Worm (Caenorhabditis elegans) whole organism, L2 larva: ENCODE measurements around the gene nkat-1.

Experiments used
- F13H6.1 ChIP-seq: sonication (generic microtip); optimal IDR thresholded peaks from 2 replicates; lab custom pipeline; 2016; ENCODE audit warnings: missing genetic modification characterization, missing compliant biosample characterization
- R02D3.7 ChIP-seq: fragments of 150-350 bp; optimal IDR thresholded peaks from 2 replicates; lab custom pipeline; 2014; ENCODE audit warnings: missing biosample characterization, missing genetic modification characterization
- Y55F3AM.14 ChIP-seq: fragments of 200-800 bp; sonication (Bioruptor generic); optimal IDR thresholded peaks from 2 replicates; lab custom pipeline; 2018; ENCODE audit warnings: mild to moderate bottlenecking, missing genetic modification characterization, missing compliant biosample characterization
- ZK546.5 ChIP-seq: sonication (generic microtip); optimal IDR thresholded peaks from 2 replicates; lab custom pipeline; 2017; ENCODE audit warnings: missing biosample characterization, missing genetic modification characterization
- alr-1 ChIP-seq: fragments of 150-350 bp; optimal IDR thresholded peaks from 2 replicates; lab custom pipeline; 2014; ENCODE audit warnings: missing biosample characterization, missing genetic modification characterization
- aly-2 ChIP-seq: fragments of 150-350 bp; optimal IDR thresholded peaks from 2 replicates; lab custom pipeline; 2014; ENCODE audit warnings: missing biosample characterization, missing genetic modification characterization
- ama-1 ChIP-seq: fragments of 150-350 bp; optimal IDR thresholded peaks from 2 replicates; lab custom pipeline; 2018; ENCODE audit warnings: inconsistent platforms
- blmp-1 ChIP-seq: sonication (generic microtip); optimal IDR thresholded peaks from 2 replicates; lab custom pipeline; 2017; ENCODE audit warnings: missing genetic modification characterization, mild to moderate bottlenecking, missing compliant biosample characterization, antibody characterized with exemption, moderate library complexity; ENCODE audit not compliant: insufficient read depth
- ceh-16 ChIP-seq: fragments of 150-350 bp; optimal IDR thresholded peaks from 2 replicates; lab custom pipeline; 2014; ENCODE audit warnings: missing biosample characterization, missing genetic modification characterization
- ceh-82 ChIP-seq: fragments of 150-350 bp; optimal IDR thresholded peaks from 2 replicates; lab custom pipeline; 2014; ENCODE audit warnings: missing biosample characterization, missing genetic modification characterization
- crh-2 ChIP-seq: sonication (generic microtip); optimal IDR thresholded peaks from 2 replicates; lab custom pipeline; 2017; ENCODE audit warnings: missing biosample characterization, missing genetic modification characterization
- dmd-4 ChIP-seq: sonication (generic microtip); optimal IDR thresholded peaks from 2 replicates; lab custom pipeline; 2017; ENCODE audit warnings: missing biosample characterization, missing genetic modification characterization
- egl-27 ChIP-seq: sonication (generic microtip); optimal IDR thresholded peaks from 3 replicates; lab custom pipeline; 2017; ENCODE audit warnings: missing biosample characterization, missing genetic modification reagents, missing genetic modification characterization
- elt-1 ChIP-seq: fragments of 150-350 bp; optimal IDR thresholded peaks from 2 replicates; lab custom pipeline; 2014; ENCODE audit warnings: missing biosample characterization, missing genetic modification characterization
- elt-3 ChIP-seq: sonication (generic microtip); optimal IDR thresholded peaks from 2 replicates; lab custom pipeline; 2017; ENCODE audit warnings: missing biosample characterization, missing genetic modification characterization
- fos-1 ChIP-seq: fragments of 150-350 bp; optimal IDR thresholded peaks from 2 replicates; lab custom pipeline; 2014; ENCODE audit warnings: missing biosample characterization, missing genetic modification characterization
- gmeb-1 ChIP-seq: fragments of 150-350 bp; optimal IDR thresholded peaks from 2 replicates; lab custom pipeline; 2014; ENCODE audit warnings: missing biosample characterization, missing genetic modification characterization
- lin-11 ChIP-seq: fragments of 150-350 bp; sonication (generic microtip); optimal IDR thresholded peaks from 2 replicates; lab custom pipeline; 2014; ENCODE audit warnings: missing biosample characterization, missing genetic modification characterization, inconsistent platforms, mixed read lengths
- lin-13 ChIP-seq: fragments of 150-350 bp; optimal IDR thresholded peaks from 2 replicates; lab custom pipeline; 2014; ENCODE audit warnings: missing biosample characterization, missing genetic modification reagents, missing genetic modification characterization
- lin-39 ChIP-seq: fragments of 150-350 bp; optimal IDR thresholded peaks from 2 replicates; lab custom pipeline; 2014; ENCODE audit warnings: missing biosample characterization, missing genetic modification reagents, missing genetic modification characterization
- lsy-2 ChIP-seq, 2 experiments: fragments of 150-350 bp in 1 of 2; sonication (generic microtip) in 1 of 2; optimal IDR thresholded peaks; 2 replicates each; lab custom pipeline; 2014 to 2017; ENCODE audit warnings: missing biosample characterization in 2 of 2, missing genetic modification characterization in 2 of 2
- mab-5 ChIP-seq: fragments of 150-350 bp; optimal IDR thresholded peaks from 2 replicates; lab custom pipeline; 2014; ENCODE audit warnings: missing biosample characterization, missing genetic modification characterization
- mbf-1 ChIP-seq: sonication (generic microtip); optimal IDR thresholded peaks from 2 replicates; lab custom pipeline; 2017; ENCODE audit warnings: missing biosample characterization, missing genetic modification characterization
- mdl-1 ChIP-seq, 2 experiments: fragments of 150-350 bp in 1 of 2; sonication (generic microtip) in 1 of 2; optimal IDR thresholded peaks; 2 replicates each; lab custom pipeline; 2017; ENCODE audit warnings: missing biosample characterization in 2 of 2, missing genetic modification characterization in 2 of 2
- nhr-10 ChIP-seq: sonication (generic microtip); optimal IDR thresholded peaks from 2 replicates; lab custom pipeline; 2017; ENCODE audit warnings: missing biosample characterization, missing genetic modification characterization
- nhr-11 ChIP-seq: fragments of 150-350 bp; optimal IDR thresholded peaks from 2 replicates; lab custom pipeline; 2014; ENCODE audit warnings: missing biosample characterization, missing genetic modification characterization
- nhr-12 ChIP-seq: fragments of 150-350 bp; optimal IDR thresholded peaks from 2 replicates; lab custom pipeline; 2014; ENCODE audit warnings: missing biosample characterization, missing genetic modification characterization
- nhr-129 ChIP-seq: fragments of 150-350 bp; optimal IDR thresholded peaks from 2 replicates; lab custom pipeline; 2014; ENCODE audit warnings: missing biosample characterization, missing genetic modification characterization
- nhr-21 ChIP-seq: fragments of 150-350 bp; optimal IDR thresholded peaks from 2 replicates; lab custom pipeline; 2014; ENCODE audit warnings: missing biosample characterization, missing genetic modification characterization
- nhr-23 ChIP-seq: fragments of 150-350 bp; optimal IDR thresholded peaks from 2 replicates; lab custom pipeline; 2014; ENCODE audit warnings: missing biosample characterization, missing genetic modification reagents, missing genetic modification characterization
- nhr-237 ChIP-seq: fragments of 150-350 bp; optimal IDR thresholded peaks from 2 replicates; lab custom pipeline; 2014; ENCODE audit warnings: missing biosample characterization, missing genetic modification characterization
- nhr-25 ChIP-seq: fragments of 150-350 bp; sonication (generic microtip); optimal IDR thresholded peaks from 3 replicates; lab custom pipeline; 2014; ENCODE audit warnings: missing biosample characterization, missing genetic modification characterization
- nhr-6 ChIP-seq: fragments of 150-350 bp; optimal IDR thresholded peaks from 2 replicates; lab custom pipeline; 2014; ENCODE audit warnings: missing biosample characterization, missing genetic modification characterization
- nhr-77 ChIP-seq: fragments of 150-350 bp; optimal IDR thresholded peaks from 2 replicates; lab custom pipeline; 2014; ENCODE audit warnings: missing biosample characterization, missing genetic modification characterization
- peb-1 ChIP-seq: fragments of 150-350 bp; optimal IDR thresholded peaks from 2 replicates; lab custom pipeline; 2014; ENCODE audit warnings: missing biosample characterization, missing genetic modification characterization
- sem-4 ChIP-seq: fragments of 150-350 bp; optimal IDR thresholded peaks from 2 replicates; lab custom pipeline; 2014; ENCODE audit warnings: missing biosample characterization, missing genetic modification reagents, missing genetic modification characterization
- skn-1 ChIP-seq: sonication (generic microtip); optimal IDR thresholded peaks from 2 replicates; lab custom pipeline; 2017; ENCODE audit warnings: missing biosample characterization, missing genetic modification characterization
- sma-3 ChIP-seq: sonication (generic microtip); optimal IDR thresholded peaks from 2 replicates; lab custom pipeline; 2016; ENCODE audit warnings: missing genetic modification reagents, missing genetic modification characterization, missing compliant biosample characterization
- sma-9 ChIP-seq, 2 experiments: fragments of 150-350 bp in 1 of 2; sonication (generic microtip) in 1 of 2; optimal IDR thresholded peaks; 2 replicates each; lab custom pipeline; 2014 to 2016; ENCODE audit warnings: missing genetic modification characterization in 2 of 2, mild to moderate bottlenecking in 1 of 2, missing biosample characterization in 1 of 2, missing compliant biosample characterization in 1 of 2, missing genetic modification reagents in 1 of 2, moderate library complexity in 1 of 2
- snpc-4 ChIP-seq: fragments of 150-350 bp; optimal IDR thresholded peaks from 2 replicates; lab custom pipeline; 2014; ENCODE audit warnings: missing biosample characterization, missing genetic modification characterization
- unc-39 ChIP-seq: fragments of 150-350 bp; optimal IDR thresholded peaks from 2 replicates; lab custom pipeline; 2014; ENCODE audit warnings: missing biosample characterization, missing genetic modification characterization
- unc-55 ChIP-seq: fragments of 150-350 bp; sonication (generic microtip); optimal IDR thresholded peaks from 3 replicates; lab custom pipeline; 2014; ENCODE audit warnings: missing biosample characterization, missing genetic modification reagents, missing genetic modification characterization
- unc-62 ChIP-seq: fragments of 150-350 bp; optimal IDR thresholded peaks from 2 replicates; lab custom pipeline; 2014; ENCODE audit warnings: missing biosample characterization, missing genetic modification reagents, missing genetic modification characterization
- zag-1 ChIP-seq: fragments of 150-350 bp; optimal IDR thresholded peaks from 2 replicates; lab custom pipeline; 2014; ENCODE audit warnings: missing biosample characterization, missing genetic modification characterization
- ztf-1 ChIP-seq: fragments of 200-800 bp; sonication (Bioruptor generic); conservative IDR thresholded peaks from 2 replicates; pipeline ENCODE4 v1.3.6; 2022; ENCODE audit warnings: missing genetic modification characterization, missing compliant biosample characterization
- ztf-4 ChIP-seq: fragments of 150-350 bp; optimal IDR thresholded peaks from 2 replicates; lab custom pipeline; 2014; ENCODE audit warnings: missing biosample characterization, missing genetic modification characterization

Gene nkat-1

DNA sequence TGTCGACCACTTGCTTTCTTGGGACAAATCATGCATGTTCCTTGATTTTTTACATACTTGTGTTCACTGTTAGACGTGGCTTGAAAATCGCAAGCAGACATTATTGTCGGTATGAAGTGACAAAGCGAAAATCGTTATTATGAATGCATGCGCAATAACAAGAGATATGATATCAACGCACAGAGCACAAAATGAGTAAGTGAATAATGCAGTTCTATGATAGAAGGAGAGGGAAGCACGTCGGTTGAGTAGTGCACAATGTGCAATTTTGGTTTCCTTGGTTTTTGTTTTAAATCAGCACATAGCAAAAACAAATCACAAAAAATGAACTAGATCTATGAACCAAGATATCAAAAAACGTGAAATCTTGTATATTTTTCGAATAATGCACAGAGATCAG is 26.6 kb downstream of the nkat-1 start, which contains the start of gene nhr-281:
Gene nhr-281, minus strand, starts transcription at position 101 of the 400 bp plus-strand sequence.
- no peak for TF ChIP-seq lsy-2 (tag; optimal IDR thresholded peaks at IDR 0.05; lab: Kevin White, UChicago)
- TF ChIP-seq nhr-237 (tag; lab: Kevin White, UChicago): no peak
- no peak for TF ChIP-seq sem-4 (tag; lab: Kevin White, UChicago)
- TF ChIP-seq nhr-25 (tag; lab: Kevin White, UChicago): no peak
- TF ChIP-seq ceh-82 (tag; lab: Kevin White, UChicago): no peak
- no peak for TF ChIP-seq snpc-4 (tag; lab: Kevin White, UChicago)
- TF ChIP-seq egl-27: no peak

DNA sequence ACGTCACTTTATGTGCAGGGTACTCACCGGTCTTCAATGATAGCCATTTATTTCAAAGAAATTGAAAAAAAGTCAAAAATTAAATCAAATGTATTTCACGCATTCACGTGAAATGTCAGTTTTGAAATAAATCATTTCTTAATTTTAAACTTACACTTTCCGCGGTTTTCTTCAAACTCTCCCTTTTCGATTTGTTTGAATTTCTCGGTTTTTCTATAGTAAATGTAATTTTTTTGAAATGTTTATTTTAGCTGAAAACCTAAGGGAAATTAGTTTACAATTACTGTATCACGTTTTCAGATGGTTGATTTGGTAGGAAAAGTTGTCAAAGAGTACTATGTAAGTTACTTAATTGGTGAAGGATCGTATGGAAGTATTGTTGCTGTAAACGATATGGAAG is 31.7 kb downstream of the nkat-1 start, which contains the start of gene F16B12.7:
Gene F16B12.7, plus strand, starts transcription at position 301 of the 400 bp plus-strand sequence.
- no peak for TF ChIP-seq unc-55

DNA sequence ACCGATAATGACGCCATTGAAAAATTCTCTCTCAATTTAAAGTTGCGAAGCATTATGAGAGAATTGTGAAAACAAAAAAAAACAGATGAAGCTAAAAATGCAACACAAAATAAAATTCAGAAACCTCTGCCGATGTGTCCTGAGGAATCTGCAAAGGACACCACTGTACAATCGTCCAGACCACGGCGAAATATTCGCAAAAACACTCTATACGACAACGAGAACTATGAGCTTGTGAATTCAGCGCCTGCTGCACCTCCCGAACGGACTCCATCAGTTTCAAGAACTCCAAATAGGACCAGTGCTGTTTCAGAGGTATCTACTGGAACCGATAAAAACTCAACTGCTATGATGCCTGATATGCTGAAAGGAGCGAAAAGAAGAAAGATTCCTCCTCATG is 37.5 kb downstream of the nkat-1 start:
- TF ChIP-seq unc-62 (GFP tag; lab: Kevin White, UChicago) (no peak), fos-1 (tag; lab: Kevin White, UChicago) (no peak), elt-1 (no peak), nhr-237 (tag; lab: Kevin White, UChicago) (no peak), ceh-82 (tag; lab: Kevin White, UChicago) (no peak), lsy-2 (tag; optimal IDR thresholded peaks at IDR 0.05; lab: Kevin White, UChicago) (no peak), mab-5 (tag; lab: Kevin White, UChicago) (no peak)

DNA sequence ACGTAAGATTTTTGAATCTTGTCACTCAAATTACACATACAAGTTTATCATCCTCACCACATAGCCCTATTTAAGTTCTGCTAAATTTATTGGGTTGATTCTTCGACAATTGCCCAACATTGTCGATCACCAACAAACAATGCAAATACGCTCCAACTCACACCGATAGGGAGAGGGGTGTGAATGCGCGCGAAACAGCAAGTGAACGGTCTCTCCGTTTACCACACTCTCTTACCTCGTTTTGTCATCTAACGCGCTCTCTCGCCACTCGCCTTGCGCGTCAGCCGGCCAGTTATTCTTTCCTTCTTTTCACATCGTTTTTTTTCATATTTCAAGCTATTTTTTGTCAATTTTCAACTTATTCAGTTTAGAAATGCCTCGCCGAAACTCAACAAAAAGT is 38.0 kb downstream of the nkat-1 start, which contains the start of gene F16B12.6:
Gene F16B12.6, plus strand, starts transcription at position 331 of the 400 bp plus-strand sequence.
- TF ChIP-seq mdl-1 (tag; optimal IDR thresholded peaks at IDR 0.05; lab: Kevin White, UChicago) (no peak), ceh-82 (tag; lab: Kevin White, UChicago) (no peak), nhr-10 (tag; lab: Kevin White, UChicago) (peak; percentile 31), sem-4 (tag; lab: Kevin White, UChicago) (peak; percentile 61), sma-9 (GFP tag; optimal IDR thresholded peaks at IDR 0.05; lab: Kevin White, UChicago) (peak; percentile 56), sma-9 (tag; optimal IDR thresholded peaks at IDR 0.05; lab: Kevin White, UChicago) (no peak), F13H6.1 (tag; lab: Kevin White, UChicago) (peak; percentile 70), snpc-4 (tag; lab: Kevin White, UChicago) (peak; percentile 14), skn-1 (tag; lab: Kevin White, UChicago) (no peak), nhr-25 (tag; lab: Kevin White, UChicago) (peak; percentile 73), nhr-12 (no peak), mbf-1 (tag; lab: Kevin White, UChicago) (no peak), zag-1 (tag; lab: Kevin White, UChicago) (no peak), Y55F3AM.14 (no peak), nhr-21 (tag; lab: Kevin White, UChicago) (peak; percentile 71), blmp-1 (tag; lab: Kevin White, UChicago) (no peak), elt-1 (no peak), nhr-129 (tag; lab: Kevin White, UChicago) (peak; percentile 86), lin-39 (no peak), nhr-237 (tag; lab: Kevin White, UChicago) (no peak), sma-3 (GFP tag; lab: Kevin White, UChicago) (peak; percentile 67), lin-11 (peak; percentile 80), elt-3 (tag; lab: Kevin White, UChicago) (no peak), peb-1 (tag; lab: Kevin White, UChicago) (no peak), ceh-16 (no peak), mab-5 (tag; lab: Kevin White, UChicago) (peak; percentile 59), ztf-4 (tag; lab: Kevin White, UChicago) (no peak), ztf-1 (no peak), unc-39 (tag; lab: Kevin White, UChicago) (no peak), nhr-77 (tag; lab: Kevin White, UChicago) (no peak), dmd-4 (no peak), crh-2 (tag; lab: Kevin White, UChicago) (peak; percentile 82), fos-1 (tag; lab: Kevin White, UChicago) (peak; percentile 62), aly-2 (tag; lab: Kevin White, UChicago) (no peak), unc-55 (peak; percentile 89), nhr-23 (no peak), R02D3.7 (no peak), ama-1 (lab: Kevin White, UChicago) (no peak), ZK546.5 (tag; lab: Kevin White, UChicago) (no peak), alr-1 (tag; lab: Kevin White, UChicago) (no peak), gmeb-1 (tag; lab: Kevin White, UChicago) (peak; percentile 82), lsy-2 (tag; optimal IDR thresholded peaks at IDR 0.05; lab: Kevin White, UChicago) (peak; percentile 38 to 84), nhr-6 (tag; lab: Kevin White, UChicago) (no peak), nhr-11 (tag; lab: Kevin White, UChicago) (no peak), egl-27 (peak; percentile 56), lin-13 (GFP tag; lab: Kevin White, UChicago) (peak; percentile 85)
